Worm (Caenorhabditis elegans) whole organism, L4 larva: ENCODE results near the gene hsp-12.6.

Source experiments
- D1046.2 ChIP-seq: fragments of 200-800 bp; sonication (Bioruptor generic); IDR thresholded peaks from 2 replicates; pipeline ENCODE4 v1.3.6; 2022; ENCODE audit warnings: missing genetic modification characterization, missing compliant biosample characterization
- F10B5.3 ChIP-seq: sonication (generic microtip); optimal IDR thresholded peaks from 2 replicates; lab custom pipeline; 2016; ENCODE audit warnings: mild to moderate bottlenecking, missing genetic modification characterization, missing compliant biosample characterization
- F26F4.8 ChIP-seq: fragments of 200-800 bp; sonication (Bioruptor generic); conservative IDR thresholded peaks from 2 replicates; pipeline ENCODE4 v1.3.6; 2022; ENCODE audit warnings: missing genetic modification characterization, missing compliant biosample characterization
- F37D6.2 ChIP-seq: sonication (generic microtip); optimal IDR thresholded peaks from 2 replicates; lab custom pipeline; 2016; ENCODE audit warnings: mild to moderate bottlenecking, missing genetic modification characterization, missing compliant biosample characterization
- F44E2.7 ChIP-seq: fragments of 200-800 bp; sonication (Bioruptor generic); IDR thresholded peaks from 2 replicates; pipeline ENCODE4 v2.1.2; 2022; ENCODE audit warnings: missing genetic modification characterization, missing compliant biosample characterization
- R02D3.7 ChIP-seq: fragments of 150-350 bp; sonication (generic microtip); optimal IDR thresholded peaks from 3 replicates; lab custom pipeline; 2014; ENCODE audit warnings: missing biosample characterization, missing genetic modification characterization
- T20F7.1 ChIP-seq: fragments of 200-800 bp; sonication (Bioruptor generic); optimal IDR thresholded peaks from 2 replicates; lab custom pipeline; 2018; ENCODE audit warnings: mild to moderate bottlenecking, missing genetic modification characterization, missing compliant biosample characterization
- Y105C5A.15 ChIP-seq: fragments of 200-800 bp; sonication (Bioruptor generic); IDR thresholded peaks from 2 replicates; pipeline ENCODE4 v1.3.6; 2022; ENCODE audit warnings: missing genetic modification characterization, missing compliant biosample characterization
- Y75B8A.6 ChIP-seq: fragments of 200-800 bp; sonication (Bioruptor generic); IDR thresholded peaks from 2 replicates; pipeline ENCODE4 v1.3.6; 2022; ENCODE audit warnings: missing genetic modification reagents, missing genetic modification characterization, missing compliant biosample characterization
- ZK546.5 ChIP-seq, 2 experiments: sonication (generic microtip); optimal IDR thresholded peaks; 2 replicates each; lab custom pipeline; 2017; ENCODE audit warnings: missing biosample characterization in 2 of 2, missing genetic modification characterization in 2 of 2
- aha-1 ChIP-seq: fragments of 150-350 bp; peaks from one replicate; lab custom pipeline; 2014; ENCODE audit warnings: missing biosample characterization, missing genetic modification characterization
- ama-1 ChIP-seq: fragments of 150-350 bp; optimal IDR thresholded peaks from 2 replicates; lab custom pipeline; 2014; ENCODE audit warnings: inconsistent platforms, mixed read lengths
- arid-1 ChIP-seq: fragments of 200-800 bp; sonication (Bioruptor generic); conservative IDR thresholded peaks from 2 replicates; pipeline ENCODE4 v1.3.6; 2022; ENCODE audit warnings: missing genetic modification reagents, missing genetic modification characterization, missing compliant biosample characterization
- ceh-20 ChIP-seq: fragments of 200-800 bp; sonication (Bioruptor generic); IDR thresholded peaks from 2 replicates; pipeline ENCODE4 v1.3.6; 2022; ENCODE audit warnings: missing genetic modification reagents, missing genetic modification characterization, missing compliant biosample characterization
- ceh-28 ChIP-seq: fragments of 150-350 bp; optimal IDR thresholded peaks from 2 replicates; lab custom pipeline; 2014; ENCODE audit warnings: missing biosample characterization, missing genetic modification reagents, missing genetic modification characterization
- ceh-44 ChIP-seq: fragments of 200-800 bp; sonication (Bioruptor generic); IDR thresholded peaks from 2 replicates; pipeline ENCODE4 v1.3.6; 2022; ENCODE audit warnings: missing genetic modification reagents, missing genetic modification characterization, missing compliant biosample characterization
- cey-2 ChIP-seq: sonication (generic microtip); optimal IDR thresholded peaks from 3 replicates; lab custom pipeline; 2017; ENCODE audit warnings: missing genetic modification characterization, mild to moderate bottlenecking, missing compliant biosample characterization, antibody characterized with exemption, borderline replicate concordance; ENCODE audit not compliant: insufficient read depth
- daf-12 ChIP-seq: fragments of 150-350 bp; optimal IDR thresholded peaks from 2 replicates; lab custom pipeline; 2014; ENCODE audit warnings: missing biosample characterization, missing genetic modification reagents, missing genetic modification characterization
- dpl-1 ChIP-seq: fragments of 150-350 bp; optimal IDR thresholded peaks from 2 replicates; lab custom pipeline; 2014; ENCODE audit warnings: missing biosample characterization, missing genetic modification reagents, missing genetic modification characterization
- duxl-1 ChIP-seq: sonication (generic microtip); optimal IDR thresholded peaks from 2 replicates; lab custom pipeline; 2016; ENCODE audit warnings: mild to moderate bottlenecking, missing genetic modification characterization, moderate library complexity, missing compliant biosample characterization; ENCODE audit not compliant: poor library complexity
- dve-1 ChIP-seq: sonication (generic microtip); optimal IDR thresholded peaks from 2 replicates; lab custom pipeline; 2017; ENCODE audit warnings: antibody characterized with exemption, mild to moderate bottlenecking, missing genetic modification characterization, missing compliant biosample characterization; ENCODE audit not compliant: insufficient read depth
- egl-43 ChIP-seq: fragments of 200-800 bp; sonication (Bioruptor generic); IDR thresholded peaks from 2 replicates; pipeline ENCODE4 v1.3.6; 2022; ENCODE audit warnings: missing genetic modification reagents, missing genetic modification characterization, missing compliant biosample characterization
- gei-8 ChIP-seq: fragments of 200-800 bp; sonication (Bioruptor generic); optimal IDR thresholded peaks from 2 replicates; lab custom pipeline; 2018; ENCODE audit warnings: mild to moderate bottlenecking, missing genetic modification characterization, missing compliant biosample characterization
- hlh-11 ChIP-seq: fragments of 200-800 bp; sonication (Bioruptor generic); optimal IDR thresholded peaks from 2 replicates; lab custom pipeline; 2018; ENCODE audit warnings: mild to moderate bottlenecking, missing genetic modification characterization, missing compliant biosample characterization
- hlh-30 ChIP-seq: sonication (generic microtip); optimal IDR thresholded peaks from 2 replicates; lab custom pipeline; 2017; ENCODE audit warnings: antibody characterized with exemption, mild to moderate bottlenecking, missing genetic modification characterization, missing compliant biosample characterization; ENCODE audit not compliant: insufficient read depth
- hmg-1.1 ChIP-seq: fragments of 200-800 bp; sonication (Bioruptor generic); IDR thresholded peaks from 2 replicates; pipeline ENCODE4 v1.3.6; 2022; ENCODE audit warnings: missing genetic modification reagents, missing genetic modification characterization, missing compliant biosample characterization
- lin-15B ChIP-seq: fragments of 150-350 bp; sonication (generic microtip); optimal IDR thresholded peaks from 3 replicates; lab custom pipeline; 2014; ENCODE audit warnings: missing biosample characterization, missing genetic modification characterization
- lin-39 ChIP-seq: fragments of 150-350 bp; optimal IDR thresholded peaks from 2 replicates; lab custom pipeline; 2014; ENCODE audit warnings: missing biosample characterization, missing genetic modification reagents, missing genetic modification characterization
- lir-3 ChIP-seq: sonication (generic microtip); optimal IDR thresholded peaks from 2 replicates; lab custom pipeline; 2016; ENCODE audit warnings: mild to moderate bottlenecking, missing genetic modification characterization, missing compliant biosample characterization
- madf-9 ChIP-seq: fragments of 200-800 bp; sonication (Bioruptor generic); conservative IDR thresholded peaks from 2 replicates; pipeline ENCODE4 v1.3.6; 2022; ENCODE audit warnings: missing genetic modification reagents, missing genetic modification characterization, missing compliant biosample characterization
- mdt-29 ChIP-seq: fragments of 200-800 bp; sonication (Bioruptor generic); IDR thresholded peaks from 2 replicates; pipeline ENCODE4 v1.3.6; 2022; ENCODE audit warnings: missing genetic modification reagents, missing genetic modification characterization, missing compliant biosample characterization
- mes-2 ChIP-seq: sonication (generic microtip); optimal IDR thresholded peaks from 2 replicates; lab custom pipeline; 2016; ENCODE audit warnings: missing genotype, mild to moderate bottlenecking, missing genetic modification characterization, missing compliant biosample characterization; ENCODE audit not compliant: poor library complexity, severe bottlenecking
- mxl-2 ChIP-seq: fragments of 200-800 bp; sonication (Bioruptor generic); conservative IDR thresholded peaks from 2 replicates; pipeline ENCODE4 v1.3.6; 2022; ENCODE audit warnings: missing genetic modification reagents, missing genetic modification characterization, missing compliant biosample characterization
- mxl-3 ChIP-seq: fragments of 200-800 bp; sonication (Bioruptor generic); optimal IDR thresholded peaks from 2 replicates; lab custom pipeline; 2018; ENCODE audit warnings: mild to moderate bottlenecking, missing genetic modification characterization, missing compliant biosample characterization
- nhr-111 ChIP-seq: fragments of 200-800 bp; sonication (Bioruptor generic); optimal IDR thresholded peaks from 2 replicates; lab custom pipeline; 2018; ENCODE audit warnings: mild to moderate bottlenecking, missing genetic modification characterization, missing compliant biosample characterization
- nhr-237 ChIP-seq: sonication (generic microtip); optimal IDR thresholded peaks from 2 replicates; lab custom pipeline; 2017; ENCODE audit warnings: missing biosample characterization, missing genetic modification characterization
- nhr-25 ChIP-seq: sonication (generic microtip); optimal IDR thresholded peaks from 2 replicates; lab custom pipeline; 2017; ENCODE audit warnings: missing genetic modification characterization, mild to moderate bottlenecking, missing compliant biosample characterization, antibody characterized with exemption, moderate library complexity, borderline replicate concordance; ENCODE audit not compliant: insufficient read depth
- nhr-28 ChIP-seq: fragments of 150-350 bp; optimal IDR thresholded peaks from 2 replicates; lab custom pipeline; 2014; ENCODE audit warnings: missing biosample characterization, missing genetic modification characterization
- nhr-48 ChIP-seq: sonication (generic microtip); optimal IDR thresholded peaks from 2 replicates; lab custom pipeline; 2016; ENCODE audit warnings: mild to moderate bottlenecking, missing genetic modification characterization, missing compliant biosample characterization
- nhr-6 ChIP-seq: fragments of 150-350 bp; optimal IDR thresholded peaks from 2 replicates; lab custom pipeline; 2014; ENCODE audit warnings: missing biosample characterization, missing genetic modification characterization
- pha-4 ChIP-seq, 2 experiments: fragments of 150-350 bp in 1 of 2; fragments of 200-800 bp in 1 of 2; sonication (Bioruptor generic) in 1 of 2; IDR thresholded peaks in 1 of 2; optimal IDR thresholded peaks in 1 of 2; 2 replicates each; pipeline versions ENCODE4 v1.3.6 to Lab custom; 2014 to 2022; ENCODE audit warnings: missing genetic modification characterization in 2 of 2, missing genetic modification reagents in 2 of 2, missing biosample characterization in 1 of 2, missing compliant biosample characterization in 1 of 2
- pqm-1 ChIP-seq: sonication (generic microtip); optimal IDR thresholded peaks from 2 replicates; lab custom pipeline; 2017; ENCODE audit warnings: missing biosample characterization, missing genetic modification characterization
- rbr-2 ChIP-seq: sonication (generic microtip); optimal IDR thresholded peaks from 2 replicates; lab custom pipeline; 2016; ENCODE audit warnings: missing genotype, missing genetic modification characterization, missing compliant biosample characterization
- skn-1 ChIP-seq: fragments of 150-350 bp; optimal IDR thresholded peaks from 2 replicates; lab custom pipeline; 2014; ENCODE audit warnings: missing biosample characterization, missing genetic modification characterization
- tag-97 ChIP-seq: fragments of 200-800 bp; sonication (Bioruptor generic); IDR thresholded peaks from 2 replicates; pipeline ENCODE4 v1.3.6; 2022; ENCODE audit warnings: missing genetic modification characterization, missing compliant biosample characterization
- zag-1 ChIP-seq: fragments of 150-350 bp; optimal IDR thresholded peaks from 2 replicates; lab custom pipeline; 2014; ENCODE audit warnings: missing biosample characterization, missing genetic modification characterization
- zip-11 ChIP-seq: fragments of 200-800 bp; sonication (Bioruptor generic); IDR thresholded peaks from 2 replicates; pipeline ENCODE4 v1.3.6; 2022; ENCODE audit warnings: missing genetic modification characterization, missing compliant biosample characterization
- ztf-7 ChIP-seq: fragments of 150-350 bp; optimal IDR thresholded peaks from 2 replicates; lab custom pipeline; 2014; ENCODE audit warnings: missing biosample characterization, missing genetic modification characterization

Gene hsp-12.6

DNA sequence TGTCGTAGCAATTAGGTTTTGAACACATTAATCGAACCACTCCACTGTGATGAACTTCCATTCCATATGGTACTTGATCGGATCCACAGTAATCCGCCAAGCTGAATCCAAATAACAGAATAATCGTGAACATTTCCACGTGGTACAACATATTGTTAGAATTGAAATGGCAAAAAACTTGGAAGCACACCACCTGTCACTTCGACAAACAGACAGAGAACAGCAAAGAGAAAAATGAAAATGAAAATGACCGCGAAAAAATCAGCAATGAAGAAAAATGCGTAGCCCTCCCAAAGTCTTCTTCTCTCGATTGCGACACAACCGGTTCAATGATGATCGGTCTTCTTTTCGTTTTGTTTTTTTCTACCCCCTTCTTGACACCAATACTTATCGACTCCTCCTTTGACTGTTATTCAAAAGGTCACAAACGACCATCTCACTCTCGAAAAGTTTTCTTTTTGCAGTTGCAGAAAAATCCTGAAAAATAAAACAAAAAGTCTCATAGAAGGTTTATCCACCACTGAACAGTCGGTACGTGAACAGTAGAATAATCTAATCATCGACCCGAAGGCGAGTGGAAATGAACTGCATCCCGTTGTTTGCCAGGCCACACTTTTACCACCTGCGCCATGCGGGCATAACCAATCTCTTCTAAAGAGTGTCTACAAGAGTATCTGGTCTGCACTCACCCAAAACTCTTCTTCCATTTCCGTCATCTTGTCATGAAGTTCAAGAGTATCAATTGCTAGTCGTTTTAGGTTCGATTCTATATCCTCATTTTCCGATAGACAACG, 30.3 kb upstream of the hsp-12.6 start, which contains the start of gene wrt-3 (continued):
- TF ChIP-seq R02D3.7 (tag; lab: Kevin White, UChicago): peak; percentile 40
- TF ChIP-seq zip-11 (GFP tag; lab: Robert Waterston, UW): peak; percentile 79; the same call in 1 of the 2 replicates
- no peak for TF ChIP-seq ceh-28 (tag; lab: Kevin White, UChicago)
- TF ChIP-seq madf-9: peak; percentile 82
- TF ChIP-seq nhr-48 (tag; lab: Kevin White, UChicago): peak; percentile 76
- peak; percentile 68 for TF ChIP-seq T20F7.1 (GFP tag; lab: Kevin White, UChicago)
- TF ChIP-seq nhr-28 (tag; lab: Kevin White, UChicago): peak; percentile 13
- TF ChIP-seq nhr-25 (tag; lab: Kevin White, UChicago): no peak
- TF ChIP-seq hlh-11 (tag; lab: Kevin White, UChicago): no peak
- peak; percentile 64 for TF ChIP-seq F10B5.3 (tag; lab: Kevin White, UChicago)
- no peak for TF ChIP-seq zag-1 (tag; lab: Kevin White, UChicago)
- peak; percentile 90 for TF ChIP-seq gei-8
- TF ChIP-seq ceh-44 (GFP tag; lab: Robert Waterston, UW): peak; percentile 88; the same call in 1 of the 2 replicates
- 0 out of 2 replicates have a peak, but pooled peaks have one; percentile 20 for TF ChIP-seq mxl-2
- peak; percentile 97 for TF ChIP-seq F44E2.7 (GFP tag; lab: Robert Waterston, UW)
- peak; percentile 32 for TF ChIP-seq nhr-6 (tag; lab: Kevin White, UChicago)
- TF ChIP-seq mxl-3 (GFP tag; lab: Kevin White, UChicago): peak; percentile 60
- TF ChIP-seq rbr-2: peak; percentile 62
- peak; percentile 92 for TF ChIP-seq D1046.2 (GFP tag; lab: Robert Waterston, UW)
- no peak for TF ChIP-seq mes-2 (tag; lab: Kevin White, UChicago)
- no peak; the same call in 1 of the 2 replicates for TF ChIP-seq mdt-29
- TF ChIP-seq nhr-111 (GFP tag; lab: Kevin White, UChicago): peak; percentile 94
- peak; percentile 94 for TF ChIP-seq Y105C5A.15 (GFP tag; lab: Robert Waterston, UW)
- peak; percentile 91 for TF ChIP-seq duxl-1 (tag; lab: Kevin White, UChicago)
- no peak for TF ChIP-seq cey-2 (tag; lab: Kevin White, UChicago)
- peak; percentile 71 for TF ChIP-seq ztf-7 (tag; lab: Kevin White, UChicago)
- TF ChIP-seq lin-15B: no peak
- TF ChIP-seq lin-39 (tag; lab: Kevin White, UChicago): no peak
- peak; percentile 91 for TF ChIP-seq pha-4 (GFP tag; IDR thresholded peaks at IDR 0.05; lab: Robert Waterston, UW)
- TF ChIP-seq pha-4 (tag; optimal IDR thresholded peaks at IDR 0.05; lab: Kevin White, UChicago): no peak
- no peak for TF ChIP-seq hlh-30 (tag; lab: Kevin White, UChicago)
- peak; percentile 80 for TF ChIP-seq lir-3 (tag; lab: Kevin White, UChicago)
- no peak for TF ChIP-seq ama-1
- no peak for TF ChIP-seq dpl-1 (GFP tag; lab: Kevin White, UChicago)
- no peak for TF ChIP-seq pqm-1
- no peak; the same call in 1 of the 2 replicates for TF ChIP-seq Y75B8A.6 (GFP tag; lab: Robert Waterston, UW)
- TF ChIP-seq ZK546.5 (tag; optimal IDR thresholded peaks at IDR 0.05; lab: Kevin White, UChicago): no peak
- TF ChIP-seq daf-12 (tag; lab: Kevin White, UChicago): no peak
- TF ChIP-seq skn-1: no peak
- TF ChIP-seq arid-1 (GFP tag; lab: Robert Waterston, UW): peak; percentile 93
- TF ChIP-seq nhr-237 (tag; lab: Kevin White, UChicago): no peak
- no peak for TF ChIP-seq F37D6.2 (tag; lab: Kevin White, UChicago)
- no peak for TF ChIP-seq ceh-20 (GFP tag; lab: Robert Waterston, UW)
- no peak for TF ChIP-seq egl-43
- no peak for TF ChIP-seq tag-97 (GFP tag; lab: Robert Waterston, UW)
- peak; percentile 86 for TF ChIP-seq aha-1 (tag; lab: Kevin White, UChicago)
- peak; percentile 81 for TF ChIP-seq hmg-1.1 (GFP tag; lab: Robert Waterston, UW)
- peak; percentile 93 for TF ChIP-seq F26F4.8 (GFP tag; lab: Robert Waterston, UW)
- no peak for TF ChIP-seq dve-1 (tag; lab: Kevin White, UChicago)
